Worm (Caenorhabditis elegans) whole organism, L3 larva: ENCODE results near the gene T04F8.2.

Source experiments
- ama-1 ChIP-seq: fragments of 150-350 bp; optimal IDR thresholded peaks from 2 replicates; lab custom pipeline; 2018
- ceh-82 ChIP-seq: fragments of 150-350 bp; optimal IDR thresholded peaks from 2 replicates; lab custom pipeline; 2014; ENCODE audit warnings: missing biosample characterization, missing genetic modification characterization
- daf-12 ChIP-seq: fragments of 150-350 bp; optimal IDR thresholded peaks from 2 replicates; lab custom pipeline; 2014; ENCODE audit warnings: missing biosample characterization, missing genetic modification reagents, missing genetic modification characterization
- nhr-25 ChIP-seq: sonication (generic microtip); optimal IDR thresholded peaks from 2 replicates; lab custom pipeline; 2017; ENCODE audit warnings: missing biosample characterization, missing genetic modification characterization
- skn-1 ChIP-seq: fragments of 150-350 bp; optimal IDR thresholded peaks from 2 replicates; lab custom pipeline; 2014; ENCODE audit warnings: missing biosample characterization, missing genetic modification characterization
- snpc-4 ChIP-seq: fragments of 150-350 bp; optimal IDR thresholded peaks from 2 replicates; lab custom pipeline; 2014; ENCODE audit warnings: missing biosample characterization, missing genetic modification characterization
- unc-62 ChIP-seq: fragments of 150-350 bp; sonication (generic microtip); optimal IDR thresholded peaks from 4 replicates; lab custom pipeline; 2014; ENCODE audit warnings: missing biosample characterization, missing genetic modification reagents, missing genetic modification characterization

DNA sequence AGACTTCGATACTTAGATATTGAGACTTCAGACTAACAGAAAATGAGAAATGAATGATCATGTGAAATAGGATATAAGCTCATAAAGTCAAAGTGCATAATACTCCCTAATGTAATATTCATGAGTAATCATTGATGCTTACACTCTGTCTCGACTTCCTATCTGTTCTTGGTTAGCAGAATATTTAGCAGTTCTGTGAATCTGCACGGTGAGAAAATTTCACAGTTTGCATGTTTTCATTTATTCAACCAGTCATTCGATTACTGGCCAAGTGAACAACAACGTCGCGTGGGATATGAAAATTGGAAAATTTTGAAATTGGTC is 48.9 kb downstream of the T04F8.2 start:
- no peak for TF ChIP-seq ceh-82
- no peak for TF ChIP-seq daf-12 (tag; lab: Kevin White, UChicago)
- TF ChIP-seq ama-1 (lab: Kevin White, UChicago) = no peak
- no peak for TF ChIP-seq unc-62 (GFP tag; lab: Kevin White, UChicago)
- TF ChIP-seq skn-1 (tag; lab: Kevin White, UChicago) = no peak
- TF ChIP-seq snpc-4 (tag; lab: Kevin White, UChicago) = no peak
- TF ChIP-seq nhr-25 (tag; lab: Kevin White, UChicago) = no peak
